Fruit fly (Drosophila melanogaster): ENCODE data around the gene CG32219.

DNA sequence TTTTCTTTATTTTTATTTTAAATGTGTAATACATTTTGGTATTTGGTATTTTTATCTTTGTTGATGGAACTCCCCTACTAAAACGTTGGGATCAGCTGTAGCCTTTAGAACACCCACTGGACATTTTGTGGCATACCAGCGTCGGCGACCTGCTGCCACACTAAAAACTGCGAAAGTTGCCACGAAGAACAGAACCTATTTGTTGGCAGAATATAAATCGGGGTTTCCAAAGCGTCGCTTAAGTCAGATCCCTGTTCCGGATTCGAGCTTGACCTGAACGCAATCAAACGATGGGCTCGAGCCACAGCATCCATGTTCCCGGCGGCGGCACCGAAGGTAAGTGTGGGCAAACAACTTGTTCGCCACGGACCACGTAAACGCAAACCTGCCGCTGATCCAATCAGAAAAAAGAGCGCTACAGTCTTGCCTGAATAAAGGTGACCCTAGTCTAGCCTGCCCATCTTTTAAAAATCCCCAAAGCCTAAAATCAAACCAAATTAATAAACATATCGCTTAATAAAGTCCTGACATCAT, 26.1 kb downstream of the CG32219 start, which contains the start of gene Grasp65:
- TF ChIP-seq CG11093 (GFP tag; IDR thresholded peaks at IDR 0.05): no peak
- no peak; the same call in 1 of the 2 replicates for TF ChIP-seq CG11696 (GFP tag; IDR thresholded peaks at IDR 0.05)
- TF ChIP-seq sima (GFP tag; optimal IDR thresholded peaks at IDR 0.05): no peak
- no peak for TF ChIP-seq tll (GFP tag; optimal IDR thresholded peaks at IDR 0.05)
- TF ChIP-seq CG12942 (GFP tag; optimal IDR thresholded peaks at IDR 0.05): no peak
- TF ChIP-seq ftz-f1 (GFP tag; optimal IDR thresholded peaks at IDR 0.05): no peak
- no peak for TF ChIP-seq CG8478 (optimal IDR thresholded peaks at IDR 0.05)
- no peak for TF ChIP-seq Dad (GFP tag; optimal IDR thresholded peaks at IDR 0.05)
- TF ChIP-seq NfI (GFP tag; optimal IDR thresholded peaks at IDR 0.05): no peak
- TF ChIP-seq Sox102F (GFP tag; optimal IDR thresholded peaks at IDR 0.05): no peak
- no peak for TF ChIP-seq CG14965 (GFP tag; optimal IDR thresholded peaks at IDR 0.05; ENCODE audit: borderline replicate concordance)

Measured in whole organism, embryonic.